Fruit fly (Drosophila melanogaster) whole organism, embryonic: ENCODE results near the gene CG3902.

Experiments used
- Abd-B ChIP-seq: fragments of 200-800 bp; sonication (Bioruptor generic); optimal IDR thresholded peaks from 2 replicates; lab custom pipeline; 2018; ENCODE audit warnings: missing biosample characterization, mild to moderate bottlenecking, missing genetic modification characterization, moderate library complexity
- CG10147 ChIP-seq: fragments of 200-800 bp; sonication (Bioruptor generic); optimal IDR thresholded peaks from 2 replicates; lab custom pipeline; 2019; ENCODE audit warnings: missing biosample characterization, mild to moderate bottlenecking, missing genetic modification characterization, moderate library complexity
- CG10565 ChIP-seq: fragments of 200-800 bp; sonication (Bioruptor generic); optimal IDR thresholded peaks from 3 replicates; lab custom pipeline; 2016; ENCODE audit warnings: missing biosample characterization, mild to moderate bottlenecking, missing genetic modification characterization
- CG12071 ChIP-seq: fragments of 200-800 bp; sonication (Bioruptor generic); optimal IDR thresholded peaks from 3 replicates; lab custom pipeline; 2018; ENCODE audit warnings: missing biosample characterization, mild to moderate bottlenecking, missing genetic modification characterization
- CG12659 ChIP-seq: fragments of 200-800 bp; sonication (Bioruptor generic); optimal IDR thresholded peaks from 3 replicates; lab custom pipeline; 2017; ENCODE audit warnings: mild to moderate bottlenecking, missing biosample characterization, missing genetic modification reagents, missing genetic modification characterization
- CG12769 ChIP-seq: fragments of 200-800 bp; sonication (Bioruptor generic); optimal IDR thresholded peaks from 2 replicates; lab custom pipeline; 2019; ENCODE audit warnings: missing biosample characterization, mild to moderate bottlenecking, missing genetic modification characterization, moderate library complexity
- CG14860 ChIP-seq: fragments of 200-800 bp; sonication (Bioruptor generic); IDR thresholded peaks from 3 replicates; pipeline ENCODE4 v1.3.6; 2022; ENCODE audit warnings: missing biosample characterization, missing genetic modification characterization; ENCODE audit not compliant: partially characterized antibody
- CG14965 ChIP-seq: fragments of 200-800 bp; sonication (Bioruptor generic); optimal IDR thresholded peaks from 2 replicates; lab custom pipeline; 2016; ENCODE audit warnings: missing biosample characterization, missing genetic modification characterization, borderline replicate concordance
- CG15011 ChIP-seq: fragments of 200-800 bp; sonication (Bioruptor generic); optimal IDR thresholded peaks from 3 replicates; lab custom pipeline; 2018; ENCODE audit warnings: missing biosample characterization, mild to moderate bottlenecking, missing genetic modification characterization
- CG1603 ChIP-seq: fragments of 200-800 bp; sonication (Bioruptor generic); optimal IDR thresholded peaks from 2 replicates; lab custom pipeline; 2019; ENCODE audit warnings: missing biosample characterization, mild to moderate bottlenecking, missing genetic modification characterization, moderate library complexity
- CG17568 ChIP-seq: fragments of 200-800 bp; sonication (Bioruptor generic); optimal IDR thresholded peaks from 2 replicates; lab custom pipeline; 2018; ENCODE audit warnings: missing biosample characterization, mild to moderate bottlenecking, missing genetic modification characterization, moderate library complexity
- CG17612 ChIP-seq: fragments of 200-800 bp; sonication (Bioruptor generic); IDR thresholded peaks from 2 replicates; pipeline ENCODE4 v1.3.6; 2022; ENCODE audit warnings: missing biosample characterization, missing genetic modification characterization
- CG17802 ChIP-seq: fragments of 200-800 bp; sonication (Bioruptor generic); optimal IDR thresholded peaks from 2 replicates; lab custom pipeline; 2018; ENCODE audit warnings: missing biosample characterization, mild to moderate bottlenecking, missing genetic modification characterization, moderate library complexity
- CG17829 ChIP-seq: fragments of 200-800 bp; optimal IDR thresholded peaks from 2 replicates; lab custom pipeline; 2019; ENCODE audit warnings: missing biosample characterization, mild to moderate bottlenecking, missing genetic modification characterization, moderate library complexity
- CG2678 ChIP-seq: fragments of 200-800 bp; sonication (Bioruptor generic); optimal IDR thresholded peaks from 3 replicates; lab custom pipeline; 2019; ENCODE audit warnings: missing biosample characterization, mild to moderate bottlenecking, missing genetic modification characterization, moderate library complexity
- CG2875 ChIP-seq: fragments of 200-800 bp; sonication (Bioruptor generic); optimal IDR thresholded peaks from 2 replicates; lab custom pipeline; 2017; ENCODE audit warnings: missing biosample characterization, mild to moderate bottlenecking, missing genetic modification characterization, missing genetic modification reagents
- CG30403 ChIP-seq: fragments of 200-800 bp; sonication (Bioruptor generic); optimal IDR thresholded peaks from 3 replicates; lab custom pipeline; 2016; ENCODE audit warnings: missing biosample characterization, missing genetic modification characterization
- CG3995 ChIP-seq: fragments of 200-800 bp; sonication (Bioruptor generic); optimal IDR thresholded peaks from 3 replicates; lab custom pipeline; 2016; ENCODE audit warnings: missing biosample characterization, missing genetic modification characterization
- CG6272 ChIP-seq: fragments of 200-800 bp; sonication (Bioruptor generic); IDR thresholded peaks from 2 replicates; pipeline ENCODE4 v1.3.6; 2022; ENCODE audit warnings: missing biosample characterization, missing genetic modification characterization
- CG6683 ChIP-seq: fragments of 200-800 bp; sonication (Bioruptor generic); optimal IDR thresholded peaks from 2 replicates; lab custom pipeline; 2017; ENCODE audit warnings: missing biosample characterization, mild to moderate bottlenecking, missing genetic modification characterization, missing genetic modification reagents
- CG9609 ChIP-seq: fragments of 200-800 bp; sonication (Bioruptor generic); optimal IDR thresholded peaks from 3 replicates; lab custom pipeline; 2016; ENCODE audit warnings: missing biosample characterization, missing genetic modification characterization
- CHES-1-like ChIP-seq: fragments of 200-800 bp; sonication (Bioruptor generic); optimal IDR thresholded peaks from 2 replicates; lab custom pipeline; 2016; ENCODE audit warnings: missing biosample characterization, missing genetic modification characterization
- E2f2 ChIP-seq: fragments of 200-800 bp; sonication (Bioruptor generic); IDR thresholded peaks from 2 replicates; pipeline ENCODE4 v1.3.6; 2022; ENCODE audit warnings: missing biosample characterization, missing genetic modification characterization
- Eip74EF ChIP-seq, 2 experiments: fragments of 200-800 bp in 1 of 2; fragments of >200 bp in 1 of 2; sonication (Bioruptor generic) in 1 of 2; optimal IDR thresholded peaks; 2 replicates each; lab custom pipeline; 2017 to 2019; ENCODE audit warnings: missing biosample characterization in 2 of 2, missing genetic modification characterization in 2 of 2, mild to moderate bottlenecking in 1 of 2, moderate library complexity in 1 of 2
- Gug ChIP-seq: fragments of 200-800 bp; sonication (Bioruptor generic); IDR thresholded peaks from 4 replicates; pipeline ENCODE4 v1.3.6; 2022; ENCODE audit warnings: missing biosample characterization, missing genetic modification characterization
- HmgD ChIP-seq: fragments of 200-800 bp; sonication (Bioruptor generic); optimal IDR thresholded peaks from 3 replicates; lab custom pipeline; 2016; ENCODE audit warnings: missing biosample characterization, missing genetic modification characterization
- Hmx ChIP-seq: fragments of 200-800 bp; sonication (Bioruptor generic); optimal IDR thresholded peaks from 2 replicates; lab custom pipeline; 2016; ENCODE audit warnings: missing biosample characterization, missing genetic modification characterization
- Jarid2 ChIP-seq: fragments of 200-800 bp; sonication (Bioruptor generic); optimal IDR thresholded peaks from 3 replicates; lab custom pipeline; 2017; ENCODE audit warnings: mild to moderate bottlenecking, missing biosample characterization, missing genetic modification reagents, missing genetic modification characterization
- Lim3 ChIP-seq: fragments of 200-800 bp; sonication (Bioruptor generic); IDR thresholded peaks from 2 replicates; pipeline ENCODE4 v1.3.6; 2022; ENCODE audit warnings: missing biosample characterization, missing genetic modification characterization
- MBD-R2 ChIP-seq: fragments of 200-800 bp; sonication (Bioruptor generic); IDR thresholded peaks from 2 replicates; pipeline ENCODE4 v1.3.6; 2022; ENCODE audit warnings: missing biosample characterization, missing genetic modification characterization
- Mad ChIP-seq: fragments of 200-800 bp; sonication (Bioruptor generic); optimal IDR thresholded peaks from 2 replicates; lab custom pipeline; 2016; ENCODE audit warnings: missing biosample characterization, missing genetic modification characterization
- Oaz ChIP-seq: fragments of 200-800 bp; sonication (Bioruptor generic); IDR thresholded peaks from 2 replicates; pipeline ENCODE4 v1.3.6; 2022; ENCODE audit warnings: missing biosample characterization, missing genetic modification characterization
- Sox102F ChIP-seq: fragments of 200-800 bp; sonication (Bioruptor generic); optimal IDR thresholded peaks from 2 replicates; lab custom pipeline; 2018; ENCODE audit warnings: missing biosample characterization, mild to moderate bottlenecking, missing genetic modification characterization, moderate library complexity
- al ChIP-seq: fragments of 200-800 bp; sonication (Bioruptor generic); IDR thresholded peaks from 2 replicates; pipeline ENCODE4 v1.3.6; 2022; ENCODE audit warnings: missing biosample characterization, missing genetic modification characterization
- emc ChIP-seq: fragments of 200-800 bp; sonication (Bioruptor generic); optimal IDR thresholded peaks from 2 replicates; lab custom pipeline; 2016; ENCODE audit warnings: missing biosample characterization, missing genetic modification characterization
- fu2 ChIP-seq: fragments of 200-800 bp; sonication (Bioruptor generic); optimal IDR thresholded peaks from 2 replicates; lab custom pipeline; 2016; ENCODE audit warnings: missing biosample characterization, missing genetic modification characterization
- kay ChIP-seq: fragments of 200-800 bp; sonication (Bioruptor generic); optimal IDR thresholded peaks from 2 replicates; lab custom pipeline; 2016; ENCODE audit warnings: missing biosample characterization, missing genetic modification characterization
- kni ChIP-seq: fragments of 200-800 bp; sonication (Bioruptor generic); optimal IDR thresholded peaks from 3 replicates; lab custom pipeline; 2017; ENCODE audit warnings: mild to moderate bottlenecking, missing biosample characterization, missing genetic modification reagents, missing genetic modification characterization
- nerfin-2 ChIP-seq: fragments of 200-800 bp; sonication (Bioruptor generic); IDR thresholded peaks from 2 replicates; pipeline ENCODE4 v1.3.6; 2022; ENCODE audit warnings: missing biosample characterization, missing genetic modification characterization; ENCODE audit not compliant: partially characterized antibody
- org-1 ChIP-seq: fragments of 200-800 bp; sonication (Bioruptor generic); optimal IDR thresholded peaks from 2 replicates; lab custom pipeline; 2017; ENCODE audit warnings: missing biosample characterization, missing genetic modification characterization
- p53 ChIP-seq: fragments of 200-800 bp; sonication (Bioruptor generic); optimal IDR thresholded peaks from 2 replicates; lab custom pipeline; 2016; ENCODE audit warnings: missing biosample characterization, missing genetic modification characterization
- pnt ChIP-seq: fragments of 200-800 bp; sonication (Bioruptor generic); optimal IDR thresholded peaks from 3 replicates; lab custom pipeline; 2016; ENCODE audit warnings: missing biosample characterization, missing genetic modification characterization
- sqz ChIP-seq: fragments of 200-800 bp; sonication (Bioruptor generic); optimal IDR thresholded peaks from 3 replicates; lab custom pipeline; 2018; ENCODE audit warnings: missing biosample characterization, mild to moderate bottlenecking, missing genetic modification characterization
- trem ChIP-seq: fragments of 200-800 bp; optimal IDR thresholded peaks from 3 replicates; lab custom pipeline; 2019; ENCODE audit warnings: missing biosample characterization, mild to moderate bottlenecking, missing genetic modification characterization, moderate library complexity
- twi ChIP-seq: fragments of 200-800 bp; optimal IDR thresholded peaks from 2 replicates; lab custom pipeline; 2019; ENCODE audit warnings: missing biosample characterization, mild to moderate bottlenecking, missing genetic modification characterization, moderate library complexity
- unpg ChIP-seq: fragments of 200-800 bp; sonication (Bioruptor generic); optimal IDR thresholded peaks from 3 replicates; lab custom pipeline; 2018; ENCODE audit warnings: missing biosample characterization, mild to moderate bottlenecking, missing genetic modification characterization, moderate library complexity
- vfl ChIP-seq: fragments of 200-800 bp; sonication (Bioruptor generic); optimal IDR thresholded peaks from 2 replicates; lab custom pipeline; 2016; ENCODE audit warnings: missing biosample characterization, missing genetic modification characterization
- yki ChIP-seq: fragments of >200 bp; optimal IDR thresholded peaks from 3 replicates; lab custom pipeline; 2018

The CG3902 gene

dm6 chr3L:18890283-18891175, 7.6 kb downstream of the CG3902 start, which contains the start of gene CG3961 (continued):
- TF ChIP-seq CG2875 (peak; percentile 98), CG12071 (GFP tag; lab: Kevin White, UChicago) (peak; percentile 72), CG9609 (GFP tag; lab: Kevin White, UChicago) (peak; percentile 83), CG2678 (tag; lab: Kevin White, UChicago) (peak; percentile 99), trem (tag; lab: Kevin White, UChicago) (peak; percentile 96), CG30403 (GFP tag; lab: Kevin White, UChicago) (peak; percentile 99), CG10147 (GFP tag; lab: Kevin White, UChicago) (peak; percentile 97), CG12769 (tag; lab: Kevin White, UChicago) (peak; percentile 92), fu2 (peak; percentile 77), Mad (peak; percentile 91), E2f2 (GFP tag; lab: Robert Waterston, UW) (peak; percentile 79), kay (GFP tag; lab: Kevin White, UChicago) (peak; percentile 94), sqz (GFP tag; lab: Kevin White, UChicago) (peak; percentile 97), vfl (peak; percentile 83), Lim3 (GFP tag; lab: Robert Waterston, UW) (no peak; the same call in 1 of the 2 replicates), Oaz (GFP tag; lab: Robert Waterston, UW) (peak; percentile 86; the same call in 1 of the 2 replicates), CG14965 (GFP tag; lab: Kevin White, UChicago) (no peak), Eip74EF (GFP tag; optimal IDR thresholded peaks at IDR 0.05; lab: Kevin White, UChicago) (peak in 1 of 2 experiments; percentile 99), CG1603 (peak; percentile 90), org-1 (GFP tag; lab: Kevin White, UChicago) (peak; percentile 99), yki (lab: Kevin White, UChicago) (peak; percentile 49), CG17829 (tag; lab: Kevin White, UChicago) (peak; percentile 99), kni (GFP tag; lab: Kevin White, UChicago) (peak; percentile 86), CG6683 (GFP tag; lab: Kevin White, UChicago) (peak; percentile 95), CG17612 (no peak), al (GFP tag; lab: Robert Waterston, UW) (peak; percentile 73), HmgD (peak; percentile 3), emc (GFP tag; lab: Kevin White, UChicago) (peak; percentile 1), MBD-R2 (GFP tag; lab: Robert Waterston, UW) (peak; percentile 44; the same call in 1 of the 2 replicates), twi (tag; lab: Kevin White, UChicago) (peak; percentile 96), p53 (GFP tag; lab: Kevin White, UChicago) (no peak), CG12659 (GFP tag; lab: Kevin White, UChicago) (peak; percentile 99), CG14860 (no peak), Abd-B (peak; percentile 97), pnt (peak; percentile 83), CG17802 (peak; percentile 74), CG15011 (GFP tag; lab: Kevin White, UChicago) (peak; percentile 97), nerfin-2 (GFP tag; lab: Robert Waterston, UW) (0 out of 2 replicates have a peak, but pooled peaks have one; percentile 16), Sox102F (peak; percentile 98), unpg (GFP tag; lab: Kevin White, UChicago) (peak; percentile 96), Hmx (peak; percentile 77), CG3995 (GFP tag; lab: Kevin White, UChicago) (peak; percentile 36), CHES-1-like (GFP tag; lab: Kevin White, UChicago) (peak; percentile 83), CG10565 (GFP tag; lab: Kevin White, UChicago) (peak; percentile 71), CG6272 (GFP tag; lab: Robert Waterston, UW) (no peak; the same call in 1 of the 2 replicates), Gug (GFP tag; lab: Robert Waterston, UW) (peak; percentile 81), Jarid2 (GFP tag; lab: Kevin White, UChicago) (peak; percentile 66), CG17568 (GFP tag; lab: Kevin White, UChicago) (peak; percentile 92)
